Worm (Caenorhabditis elegans) whole organism, early embryonic: ENCODE measurements around the gene dhhc-9.

ENCODE experiments used
- B0310.2 ChIP-seq: sonication (generic microtip); optimal IDR thresholded peaks from 2 replicates; lab custom pipeline; 2016; ENCODE audit warnings: mild to moderate bottlenecking, missing genetic modification characterization, missing compliant biosample characterization
- F13C5.2 ChIP-seq: sonication (generic microtip); optimal IDR thresholded peaks from 2 replicates; lab custom pipeline; 2017; ENCODE audit warnings: mild to moderate bottlenecking, missing genetic modification characterization, inconsistent platforms, missing compliant biosample characterization
- aly-1 ChIP-seq: sonication (generic microtip); optimal IDR thresholded peaks from 2 replicates; lab custom pipeline; 2016; ENCODE audit warnings: missing genetic modification characterization, missing compliant biosample characterization
- ama-1 ChIP-seq: fragments of 150-350 bp; optimal IDR thresholded peaks from 2 replicates; lab custom pipeline; 2014
- ceh-13 ChIP-seq: fragments of 200-800 bp; sonication (Bioruptor generic); optimal IDR thresholded peaks from 2 replicates; lab custom pipeline; 2018; ENCODE audit warnings: mild to moderate bottlenecking, missing genetic modification characterization, missing compliant biosample characterization
- ceh-36 ChIP-seq: sonication (generic microtip); optimal IDR thresholded peaks from 2 replicates; lab custom pipeline; 2016; ENCODE audit warnings: missing genetic modification characterization, inconsistent platforms, missing compliant biosample characterization
- ets-7 ChIP-seq: sonication (generic microtip); optimal IDR thresholded peaks from 2 replicates; lab custom pipeline; 2016; ENCODE audit warnings: missing genotype, missing genetic modification characterization, missing compliant biosample characterization
- flt-1 ChIP-seq: fragments of 200-800 bp; sonication (Bioruptor generic); IDR thresholded peaks from 2 replicates; pipeline ENCODE4 v1.3.6; 2022; ENCODE audit warnings: missing genetic modification characterization, missing compliant biosample characterization
- hmbx-1 ChIP-seq: sonication (generic microtip); optimal IDR thresholded peaks from 2 replicates; lab custom pipeline; 2016; ENCODE audit warnings: mild to moderate bottlenecking, missing genetic modification characterization, missing compliant biosample characterization
- hmg-4 ChIP-seq: fragments of 200-800 bp; sonication (Bioruptor generic); optimal IDR thresholded peaks from 2 replicates; lab custom pipeline; 2018; ENCODE audit warnings: mild to moderate bottlenecking, missing genetic modification characterization, missing compliant biosample characterization
- hnd-1 ChIP-seq: sonication (generic microtip); optimal IDR thresholded peaks from 2 replicates; lab custom pipeline; 2016; ENCODE audit warnings: missing genetic modification characterization, missing compliant biosample characterization
- pes-1 ChIP-seq: fragments of 200-800 bp; sonication (Bioruptor generic); IDR thresholded peaks from 2 replicates; pipeline ENCODE4 v1.3.6; 2022; ENCODE audit warnings: missing genetic modification reagents, missing genetic modification characterization, missing compliant biosample characterization
- scrt-1 ChIP-seq: fragments of 200-800 bp; sonication (Bioruptor generic); IDR thresholded peaks from 2 replicates; pipeline ENCODE4 v1.3.6; 2022; ENCODE audit warnings: missing genetic modification characterization, missing compliant biosample characterization
- sea-1 ChIP-seq: fragments of 200-800 bp; sonication (Bioruptor generic); conservative IDR thresholded peaks from 2 replicates; pipeline ENCODE4 v1.3.6; 2022; ENCODE audit warnings: missing genetic modification characterization, missing compliant biosample characterization
- tbx-11 ChIP-seq: fragments of 200-800 bp; sonication (Bioruptor generic); IDR thresholded peaks from 2 replicates; pipeline ENCODE4 v1.3.6; 2022; ENCODE audit warnings: missing genetic modification characterization, missing compliant biosample characterization
- tbx-37 ChIP-seq: fragments of 200-800 bp; sonication (Bioruptor generic); conservative IDR thresholded peaks from 2 replicates; pipeline ENCODE4 v1.3.6; 2022; ENCODE audit warnings: missing genetic modification reagents, missing genetic modification characterization, missing compliant biosample characterization
- tra-4 ChIP-seq: sonication (generic microtip); optimal IDR thresholded peaks from 2 replicates; lab custom pipeline; 2017; ENCODE audit warnings: missing genetic modification characterization, missing compliant biosample characterization

dhhc-9 gene

ce11 chrX:2380818-2381217 is 21.0 kb downstream of the dhhc-9 start:
- TF ChIP-seq hnd-1 (tag; lab: Kevin White, UChicago) (no peak), scrt-1 (no peak), B0310.2 (tag; lab: Kevin White, UChicago) (no peak), sea-1 (GFP tag; lab: Robert Waterston, UW) (no peak), aly-1 (tag; lab: Kevin White, UChicago) (no peak)

- TF ChIP-seq scrt-1 (no peak), tra-4 (tag; lab: Kevin White, UChicago) (no peak), F13C5.2 (no peak), sea-1 (GFP tag; lab: Robert Waterston, UW) (no peak), ceh-13 (no peak), tbx-11 (GFP tag; lab: Robert Waterston, UW) (no peak), ceh-36 (no peak), ets-7 (tag; lab: Kevin White, UChicago) (no peak), B0310.2 (tag; lab: Kevin White, UChicago) (no peak), tbx-37 (no peak), pes-1 (GFP tag; lab: Robert Waterston, UW) (no peak), hnd-1 (tag; lab: Kevin White, UChicago) (no peak), hmg-4 (no peak), hmbx-1 (tag; lab: Kevin White, UChicago) (no peak), aly-1 (tag; lab: Kevin White, UChicago) (no peak), ama-1 (lab: Kevin White, UChicago) (no peak), flt-1 (GFP tag; lab: Robert Waterston, UW) (no peak)
Observed at ce11 chrX:2375300-2376035, 26.4 kb downstream of the dhhc-9 start, which contains the start of gene F47G3.3. Gene F47G3.3 (plus strand): TSS chrX:2375985.

DNA sequence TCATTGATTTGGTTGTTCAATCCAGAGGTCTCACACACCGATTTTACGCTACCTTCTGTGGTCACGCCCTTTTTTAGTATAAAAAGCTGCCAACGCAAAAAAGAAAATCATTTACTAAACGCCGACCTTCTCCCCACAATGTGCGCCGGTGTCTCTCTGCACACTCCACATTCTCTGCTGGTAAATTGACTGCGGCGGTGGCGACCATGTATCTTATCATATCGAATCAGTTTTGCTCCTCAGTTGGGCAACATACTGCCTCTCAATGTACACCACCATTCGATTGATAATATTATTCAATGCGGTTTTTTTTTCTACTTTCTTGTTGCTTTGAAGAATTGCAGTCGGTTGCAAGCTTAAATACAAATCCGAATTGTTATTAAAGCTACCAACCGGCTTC is 29.7 kb downstream of the dhhc-9 start:
- no peak for TF ChIP-seq hnd-1 (tag; lab: Kevin White, UChicago)
- TF ChIP-seq ets-7 (tag; lab: Kevin White, UChicago): no peak
- TF ChIP-seq tra-4 (tag; lab: Kevin White, UChicago): no peak
- TF ChIP-seq flt-1 (GFP tag; lab: Robert Waterston, UW): no peak
- TF ChIP-seq hmg-4: no peak
- TF ChIP-seq tbx-11 (GFP tag; lab: Robert Waterston, UW): no peak
- TF ChIP-seq scrt-1: no peak
- TF ChIP-seq hmbx-1 (tag; lab: Kevin White, UChicago): no peak
- TF ChIP-seq sea-1 (GFP tag; lab: Robert Waterston, UW): no peak
- no peak for TF ChIP-seq aly-1 (tag; lab: Kevin White, UChicago)
- TF ChIP-seq pes-1 (GFP tag; lab: Robert Waterston, UW): no peak
- no peak for TF ChIP-seq F13C5.2
- no peak for TF ChIP-seq tbx-37
- no peak for TF ChIP-seq ceh-36
- no peak for TF ChIP-seq B0310.2 (tag; lab: Kevin White, UChicago)
- TF ChIP-seq ama-1 (lab: Kevin White, UChicago): no peak

- TF ChIP-seq tbx-11 (GFP tag; lab: Robert Waterston, UW) (no peak), B0310.2 (tag; lab: Kevin White, UChicago) (no peak), tra-4 (tag; lab: Kevin White, UChicago) (no peak), hnd-1 (tag; lab: Kevin White, UChicago) (no peak), sea-1 (GFP tag; lab: Robert Waterston, UW) (no peak), hmbx-1 (tag; lab: Kevin White, UChicago) (no peak), ama-1 (lab: Kevin White, UChicago) (no peak), aly-1 (tag; lab: Kevin White, UChicago) (no peak), scrt-1 (no peak)
Observed at ce11 chrX:2370655-2371054, 31.2 kb downstream of the dhhc-9 start.

DNA sequence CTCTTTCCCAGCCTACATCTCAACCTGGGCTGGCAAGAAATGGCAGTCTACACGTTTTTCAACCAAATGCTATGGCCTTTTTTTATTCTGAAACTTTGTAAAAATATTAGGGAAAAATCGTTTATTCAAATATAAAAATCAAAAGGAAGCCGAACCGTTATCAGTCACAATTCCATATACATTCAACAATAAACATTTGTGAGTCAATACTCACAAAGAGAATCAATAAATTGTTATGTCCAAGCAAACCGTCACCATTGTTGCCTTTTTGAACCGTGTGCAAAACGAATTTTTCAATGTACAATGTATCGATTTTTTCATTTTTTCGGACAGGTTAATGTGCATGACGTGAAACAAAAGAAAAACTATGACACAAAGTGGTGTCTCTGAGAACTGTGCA is 32.8 kb downstream of the dhhc-9 start:
- TF ChIP-seq scrt-1: no peak
- no peak for TF ChIP-seq hmbx-1 (tag; lab: Kevin White, UChicago)
- no peak for TF ChIP-seq ama-1 (lab: Kevin White, UChicago)
- TF ChIP-seq ceh-36: no peak
- no peak for TF ChIP-seq ceh-13
- no peak for TF ChIP-seq tbx-37
- TF ChIP-seq F13C5.2: no peak
- TF ChIP-seq ets-7 (tag; lab: Kevin White, UChicago): no peak
- TF ChIP-seq tbx-11 (GFP tag; lab: Robert Waterston, UW): no peak
- TF ChIP-seq hnd-1 (tag; lab: Kevin White, UChicago): no peak
- no peak for TF ChIP-seq aly-1 (tag; lab: Kevin White, UChicago)
- no peak for TF ChIP-seq pes-1 (GFP tag; lab: Robert Waterston, UW)
- TF ChIP-seq sea-1 (GFP tag; lab: Robert Waterston, UW): no peak
- TF ChIP-seq tra-4 (tag; lab: Kevin White, UChicago): no peak
- TF ChIP-seq hmg-4: no peak

ce11 chrX:2368042-2368814 is 33.6 kb downstream of the dhhc-9 start:
- no peak for TF ChIP-seq ceh-13
- TF ChIP-seq sea-1 (GFP tag; lab: Robert Waterston, UW): no peak
- TF ChIP-seq tbx-11 (GFP tag; lab: Robert Waterston, UW): no peak
- no peak for TF ChIP-seq flt-1 (GFP tag; lab: Robert Waterston, UW)
- no peak for TF ChIP-seq hnd-1 (tag; lab: Kevin White, UChicago)
- no peak for TF ChIP-seq hmbx-1 (tag; lab: Kevin White, UChicago)
- no peak for TF ChIP-seq aly-1 (tag; lab: Kevin White, UChicago)
- TF ChIP-seq hmg-4: no peak
- TF ChIP-seq ets-7 (tag; lab: Kevin White, UChicago): no peak
- TF ChIP-seq tbx-37: no peak
- no peak for TF ChIP-seq ama-1 (lab: Kevin White, UChicago)
- peak; percentile 20; the same call in 1 of the 2 replicates for TF ChIP-seq scrt-1
- TF ChIP-seq B0310.2 (tag; lab: Kevin White, UChicago): no peak
- 0 out of 2 replicates have a peak, but pooled peaks have one; percentile 9 for TF ChIP-seq pes-1 (GFP tag; lab: Robert Waterston, UW)
- TF ChIP-seq tra-4 (tag; lab: Kevin White, UChicago): peak; percentile 2
- TF ChIP-seq F13C5.2: no peak
- no peak for TF ChIP-seq ceh-36
